Fruit fly (Drosophila melanogaster) whole organism, embryonic: ENCODE results near the gene CG6724.

Source experiments
- ATbp ChIP-seq: fragments of 200-800 bp; sonication (Bioruptor generic); optimal IDR thresholded peaks from 2 replicates; lab custom pipeline; 2017; ENCODE audit warnings: missing biosample characterization, mild to moderate bottlenecking, missing genetic modification characterization, missing genetic modification reagents
- Aef1 ChIP-seq: fragments of 200-800 bp; sonication (Bioruptor generic); IDR thresholded peaks from 3 replicates; pipeline ENCODE4 v1.3.6; 2022; ENCODE audit warnings: missing biosample characterization, missing genetic modification characterization
- BtbVII ChIP-seq: fragments of 200-800 bp; sonication (Bioruptor generic); optimal IDR thresholded peaks from 3 replicates; lab custom pipeline; 2017; ENCODE audit warnings: missing biosample characterization, mild to moderate bottlenecking, missing genetic modification characterization
- CG10274 ChIP-seq: fragments of 200-800 bp; sonication (Bioruptor generic); optimal IDR thresholded peaks from 3 replicates; lab custom pipeline; 2017; ENCODE audit warnings: missing biosample characterization, mild to moderate bottlenecking, missing genetic modification characterization
- CG10321 ChIP-seq: fragments of 200-800 bp; sonication (Bioruptor generic); IDR thresholded peaks from 2 replicates; pipeline ENCODE4 v1.3.6; 2022; ENCODE audit warnings: missing biosample characterization, missing genetic modification characterization
- CG10431 ChIP-seq: fragments of 200-800 bp; sonication (Bioruptor generic); optimal IDR thresholded peaks from 3 replicates; lab custom pipeline; 2018; ENCODE audit warnings: missing biosample characterization, mild to moderate bottlenecking, missing genetic modification characterization
- CG10462 ChIP-seq: fragments of 200-800 bp; sonication (Bioruptor generic); optimal IDR thresholded peaks from 2 replicates; lab custom pipeline; 2016; ENCODE audit warnings: missing biosample characterization, missing genetic modification characterization
- CG11456 ChIP-seq: fragments of 200-800 bp; sonication (Bioruptor generic); IDR thresholded peaks from 3 replicates; pipeline ENCODE4 v1.3.6; 2022; ENCODE audit warnings: missing biosample characterization, missing genetic modification characterization
- CG12236 ChIP-seq: fragments of 200-800 bp; sonication (Bioruptor generic); optimal IDR thresholded peaks from 2 replicates; lab custom pipeline; 2016; ENCODE audit warnings: missing biosample characterization, missing genetic modification characterization
- CG13424 ChIP-seq: fragments of 200-800 bp; sonication (Bioruptor generic); optimal IDR thresholded peaks from 2 replicates; lab custom pipeline; 2019; ENCODE audit warnings: missing biosample characterization, mild to moderate bottlenecking, missing genetic modification characterization, moderate library complexity
- CG13624 ChIP-seq: fragments of 200-800 bp; sonication (Bioruptor generic); optimal IDR thresholded peaks from 2 replicates; lab custom pipeline; 2016; ENCODE audit warnings: missing biosample characterization, missing genetic modification characterization
- CG13775 ChIP-seq: fragments of 200-800 bp; sonication (Bioruptor generic); optimal IDR thresholded peaks from 3 replicates; lab custom pipeline; 2017; ENCODE audit warnings: missing biosample characterization, mild to moderate bottlenecking, missing genetic modification characterization
- CG14014 ChIP-seq: fragments of 200-800 bp; sonication (Bioruptor generic); IDR thresholded peaks from 2 replicates; pipeline ENCODE4 v1.3.6; 2022; ENCODE audit warnings: missing biosample characterization, missing genetic modification characterization
- CG14710 ChIP-seq: fragments of 200-800 bp; sonication (Bioruptor generic); optimal IDR thresholded peaks from 3 replicates; lab custom pipeline; 2019; ENCODE audit warnings: missing biosample characterization, mild to moderate bottlenecking, missing genetic modification characterization, moderate library complexity
- CG16815 ChIP-seq: fragments of 200-800 bp; sonication (Bioruptor generic); optimal IDR thresholded peaks from 3 replicates; lab custom pipeline; 2017; ENCODE audit warnings: missing biosample characterization, mild to moderate bottlenecking, missing genetic modification characterization
- CG17186 ChIP-seq: fragments of 200-800 bp; sonication (Bioruptor generic); optimal IDR thresholded peaks from 3 replicates; lab custom pipeline; 2017; ENCODE audit warnings: missing biosample characterization, missing genetic modification reagents, missing genetic modification characterization
- CG17359 ChIP-seq: fragments of 200-800 bp; sonication (Bioruptor generic); optimal IDR thresholded peaks from 3 replicates; lab custom pipeline; 2018; ENCODE audit warnings: missing biosample characterization, mild to moderate bottlenecking, missing genetic modification characterization, moderate library complexity
- CG17912 ChIP-seq: fragments of 200-800 bp; sonication (Bioruptor generic); optimal IDR thresholded peaks from 2 replicates; lab custom pipeline; 2018; ENCODE audit warnings: missing biosample characterization, mild to moderate bottlenecking, missing genetic modification characterization
- CG2116 ChIP-seq: fragments of 200-800 bp; sonication (Bioruptor generic); optimal IDR thresholded peaks from 3 replicates; lab custom pipeline; 2018; ENCODE audit warnings: missing biosample characterization, mild to moderate bottlenecking, missing genetic modification characterization
- CG2120 ChIP-seq: fragments of 200-800 bp; sonication (Bioruptor generic); optimal IDR thresholded peaks from 3 replicates; lab custom pipeline; 2016; ENCODE audit warnings: missing biosample characterization, missing genetic modification characterization
- CG31388 ChIP-seq: fragments of 200-800 bp; sonication (Bioruptor generic); optimal IDR thresholded peaks from 2 replicates; lab custom pipeline; 2016; ENCODE audit warnings: missing biosample characterization, missing genetic modification characterization
- CG3163 ChIP-seq: fragments of 200-800 bp; sonication (Bioruptor generic); optimal IDR thresholded peaks from 3 replicates; lab custom pipeline; 2016; ENCODE audit warnings: missing biosample characterization, missing genetic modification characterization
- CG5953 ChIP-seq: fragments of 200-800 bp; sonication (Bioruptor generic); IDR thresholded peaks from 2 replicates; pipeline ENCODE4 v1.3.6; 2022; ENCODE audit warnings: missing biosample characterization, missing genetic modification characterization
- CG6654 ChIP-seq: fragments of 200-800 bp; sonication (Bioruptor generic); optimal IDR thresholded peaks from 2 replicates; lab custom pipeline; 2017; ENCODE audit warnings: missing biosample characterization, mild to moderate bottlenecking, missing genetic modification characterization
- CG8388 ChIP-seq: fragments of 200-800 bp; sonication (Bioruptor generic); optimal IDR thresholded peaks from 2 replicates; lab custom pipeline; 2019; ENCODE audit warnings: missing biosample characterization, mild to moderate bottlenecking, missing genetic modification characterization, moderate library complexity
- CG9215 ChIP-seq: fragments of 200-800 bp; sonication (Bioruptor generic); IDR thresholded peaks from 2 replicates; pipeline ENCODE4 v1.3.6; 2022; ENCODE audit warnings: missing biosample characterization, missing genetic modification characterization
- CG9876 ChIP-seq: fragments of 200-800 bp; sonication (Bioruptor generic); optimal IDR thresholded peaks from 2 replicates; lab custom pipeline; 2016; ENCODE audit warnings: missing biosample characterization, missing genetic modification characterization
- D19A ChIP-seq: fragments of 200-800 bp; optimal IDR thresholded peaks from 3 replicates; lab custom pipeline; 2019; ENCODE audit warnings: missing biosample characterization, mild to moderate bottlenecking, missing genetic modification characterization, moderate library complexity
- Fer1 ChIP-seq: fragments of 200-800 bp; sonication (Bioruptor generic); optimal IDR thresholded peaks from 2 replicates; lab custom pipeline; 2017; ENCODE audit warnings: missing biosample characterization, mild to moderate bottlenecking, missing genetic modification characterization
- HmgD ChIP-seq: fragments of 200-800 bp; sonication (Bioruptor generic); optimal IDR thresholded peaks from 3 replicates; lab custom pipeline; 2016; ENCODE audit warnings: missing biosample characterization, missing genetic modification characterization
- Oli ChIP-seq: fragments of 200-800 bp; sonication (Bioruptor generic); optimal IDR thresholded peaks from 2 replicates; lab custom pipeline; 2018; ENCODE audit warnings: missing biosample characterization, mild to moderate bottlenecking, missing genetic modification characterization, moderate library complexity
- Ravus ChIP-seq: fragments of 200-800 bp; sonication (Bioruptor generic); IDR thresholded peaks from 2 replicates; pipeline ENCODE4 v1.3.6; 2022; ENCODE audit warnings: missing biosample characterization, missing genetic modification characterization
- Scr ChIP-seq: fragments of 200-800 bp; sonication (Bioruptor generic); IDR thresholded peaks from 2 replicates; pipeline ENCODE4 v1.3.6; 2022; ENCODE audit warnings: missing biosample characterization, missing genetic modification characterization; ENCODE audit not compliant: partially characterized antibody
- bbx ChIP-seq: fragments of 200-800 bp; sonication (Bioruptor generic); IDR thresholded peaks from 2 replicates; pipeline ENCODE4 v1.3.6; 2022; ENCODE audit warnings: missing biosample characterization, missing genetic modification characterization; ENCODE audit not compliant: partially characterized antibody
- dpn ChIP-seq, 2 experiments: fragments of 200-800 bp; sonication (Bioruptor generic); optimal IDR thresholded peaks; 3 replicates each; lab custom pipeline; 2016; ENCODE audit warnings: missing biosample characterization in 2 of 2, missing genetic modification characterization in 2 of 2
- gcm ChIP-seq: fragments of 200-800 bp; sonication (Bioruptor generic); optimal IDR thresholded peaks from 2 replicates; lab custom pipeline; 2019; ENCODE audit warnings: missing biosample characterization, mild to moderate bottlenecking, missing genetic modification characterization, moderate library complexity
- jing ChIP-seq: fragments of 200-800 bp; sonication (Bioruptor generic); optimal IDR thresholded peaks from 2 replicates; lab custom pipeline; 2018; ENCODE audit warnings: missing biosample characterization, mild to moderate bottlenecking, missing genetic modification characterization
- klu ChIP-seq: fragments of 200-800 bp; sonication (Bioruptor generic); IDR thresholded peaks from 2 replicates; pipeline ENCODE4 v1.3.6; 2022; ENCODE audit warnings: missing biosample characterization, missing genetic modification characterization
- maf-S ChIP-seq: fragments of 200-800 bp; sonication (Bioruptor generic); optimal IDR thresholded peaks from 2 replicates; lab custom pipeline; 2016; ENCODE audit warnings: missing biosample characterization, missing genetic modification characterization
- mirr ChIP-seq: fragments of 200-800 bp; sonication (Bioruptor generic); optimal IDR thresholded peaks from 3 replicates; lab custom pipeline; 2018; ENCODE audit warnings: missing biosample characterization, mild to moderate bottlenecking, missing genetic modification characterization
- pb ChIP-seq: fragments of 200-800 bp; sonication (Bioruptor generic); optimal IDR thresholded peaks from 3 replicates; lab custom pipeline; 2016; ENCODE audit warnings: missing biosample characterization, missing genetic modification characterization
- pum ChIP-seq: fragments of 200-800 bp; sonication (Bioruptor generic); optimal IDR thresholded peaks from 2 replicates; lab custom pipeline; 2016; ENCODE audit warnings: missing biosample characterization, missing genetic modification characterization
- shn ChIP-seq: fragments of 200-800 bp; sonication (Bioruptor generic); optimal IDR thresholded peaks from 3 replicates; lab custom pipeline; 2016; ENCODE audit warnings: missing biosample characterization, missing genetic modification characterization
- sob ChIP-seq: fragments of 200-800 bp; sonication (Bioruptor generic); IDR thresholded peaks from 2 replicates; pipeline ENCODE4 v1.3.6; 2022; ENCODE audit warnings: missing biosample characterization, missing genetic modification characterization
- tgo ChIP-seq: fragments of 200-800 bp; sonication (Bioruptor generic); IDR thresholded peaks from 3 replicates; pipeline ENCODE4 v1.3.6; 2022; ENCODE audit warnings: missing biosample characterization, missing genetic modification characterization
- tll ChIP-seq, 2 experiments: fragments of 200-800 bp in 1 of 2; fragments of >200 bp in 1 of 2; sonication (Bioruptor generic) in 1 of 2; optimal IDR thresholded peaks; 2 replicates each; lab custom pipeline; 2017 to 2019; ENCODE audit warnings: missing biosample characterization in 2 of 2, missing genetic modification characterization in 2 of 2, mild to moderate bottlenecking in 1 of 2, moderate library complexity in 1 of 2
- unpg ChIP-seq: fragments of 200-800 bp; sonication (Bioruptor generic); optimal IDR thresholded peaks from 3 replicates; lab custom pipeline; 2018; ENCODE audit warnings: missing biosample characterization, mild to moderate bottlenecking, missing genetic modification characterization, moderate library complexity
- vfl ChIP-seq: fragments of 200-800 bp; sonication (Bioruptor generic); optimal IDR thresholded peaks from 2 replicates; lab custom pipeline; 2016; ENCODE audit warnings: missing biosample characterization, missing genetic modification characterization
- zen ChIP-seq: fragments of 200-800 bp; sonication (Bioruptor generic); optimal IDR thresholded peaks from 3 replicates; lab custom pipeline; 2018; ENCODE audit warnings: missing biosample characterization, mild to moderate bottlenecking, missing genetic modification characterization, moderate library complexity

Gene CG6724

dm6 chr2L:10736993-10737756 lies 32.6 kb downstream of the CG6724 start, which contains the start of the genes Vha16-5 and CG12299 (continued):
- TF ChIP-seq Scr (GFP tag; lab: Robert Waterston, UW) (peak; percentile 74), CG3163 (GFP tag; lab: Kevin White, UChicago) (peak; percentile 77), CG11456 (GFP tag; lab: Robert Waterston, UW) (peak; percentile 95), CG13775 (GFP tag; lab: Kevin White, UChicago) (peak; percentile 91), zen (tag; lab: Kevin White, UChicago) (peak; percentile 94), unpg (peak; percentile 78), CG16815 (GFP tag; lab: Kevin White, UChicago) (peak; percentile 76), maf-S (peak; percentile 81), D19A (tag; lab: Kevin White, UChicago) (no peak), Oli (tag; lab: Kevin White, UChicago) (peak; percentile 29), shn (GFP tag; lab: Kevin White, UChicago) (peak; percentile 90), bbx (GFP tag; lab: Robert Waterston, UW) (peak; percentile 89), CG31388 (GFP tag; lab: Kevin White, UChicago) (peak; percentile 68), vfl (GFP tag; lab: Kevin White, UChicago) (peak; percentile 84), jing (GFP tag; lab: Kevin White, UChicago) (peak; percentile 43), sob (GFP tag; lab: Robert Waterston, UW) (peak; percentile 96), klu (peak; percentile 54; the same call in 1 of the 2 replicates), mirr (GFP tag; lab: Kevin White, UChicago) (peak; percentile 47), dpn (GFP tag; optimal IDR thresholded peaks at IDR 0.05; lab: Kevin White, UChicago) (peak in 1 of 2 experiments; percentile 90), CG9876 (GFP tag; lab: Kevin White, UChicago) (peak; percentile 92), tgo (peak; percentile 85), CG13424 (peak; percentile 92), pb (GFP tag; lab: Kevin White, UChicago) (peak; percentile 69), CG17186 (GFP tag; lab: Kevin White, UChicago) (peak; percentile 61), CG17912 (GFP tag; lab: Kevin White, UChicago) (no peak), CG6654 (no peak), CG2120 (GFP tag; lab: Kevin White, UChicago) (peak; percentile 93), CG13624 (peak; percentile 77), CG17359 (tag; lab: Kevin White, UChicago) (peak; percentile 79), CG10274 (GFP tag; lab: Kevin White, UChicago) (no peak), CG14014 (GFP tag; lab: Robert Waterston, UW) (peak; percentile 80), CG2116 (peak; percentile 75), Fer1 (GFP tag; lab: Kevin White, UChicago) (peak; percentile 61), CG9215 (GFP tag; lab: Robert Waterston, UW) (peak; percentile 70), pum (GFP tag; lab: Kevin White, UChicago) (peak; percentile 78), CG5953 (peak; percentile 86), CG14710 (tag; lab: Kevin White, UChicago) (peak; percentile 76), Ravus (GFP tag; lab: Robert Waterston, UW) (peak; percentile 35), BtbVII (GFP tag; lab: Kevin White, UChicago) (no peak), HmgD (GFP tag; lab: Kevin White, UChicago) (peak; percentile 91), ATbp (GFP tag; lab: Kevin White, UChicago) (no peak), Aef1 (GFP tag; lab: Robert Waterston, UW) (peak; percentile 92), CG8388 (GFP tag; lab: Kevin White, UChicago) (peak; percentile 39), CG10462 (GFP tag; lab: Kevin White, UChicago) (peak; percentile 70), CG10431 (peak; percentile 22), CG12236 (GFP tag; lab: Kevin White, UChicago) (peak; percentile 56), gcm (GFP tag; lab: Kevin White, UChicago) (no peak), tll (GFP tag; optimal IDR thresholded peaks at IDR 0.05; lab: Kevin White, UChicago) (no peak), CG10321 (GFP tag; lab: Robert Waterston, UW) (peak; percentile 44; the same call in 1 of the 2 replicates)
